Worm (Caenorhabditis elegans) whole organism, L3 larva: ENCODE data around the gene Y119D3B.14.
A peak's percentile ranks its signal among the peaks of the same experiment; 100 is the strongest.

Experiments
- R02D3.7 ChIP-seq: fragments of 150-350 bp; optimal IDR thresholded peaks from 2 replicates; lab custom pipeline; 2014; ENCODE audit warnings: missing biosample characterization, missing genetic modification characterization
- ZK546.5 ChIP-seq: sonication (generic microtip); optimal IDR thresholded peaks from 2 replicates; lab custom pipeline; 2017; ENCODE audit warnings: missing biosample characterization, missing genetic modification characterization
- aly-2 ChIP-seq: fragments of 150-350 bp; optimal IDR thresholded peaks from 2 replicates; lab custom pipeline; 2014; ENCODE audit warnings: missing biosample characterization, missing genetic modification characterization
- ama-1 ChIP-seq: fragments of 150-350 bp; optimal IDR thresholded peaks from 2 replicates; lab custom pipeline; 2018
- ceh-28 ChIP-seq: fragments of 150-350 bp; optimal IDR thresholded peaks from 2 replicates; lab custom pipeline; 2014; ENCODE audit warnings: missing biosample characterization, missing genetic modification reagents, missing genetic modification characterization
- ceh-82 ChIP-seq: fragments of 150-350 bp; optimal IDR thresholded peaks from 2 replicates; lab custom pipeline; 2014; ENCODE audit warnings: missing biosample characterization, missing genetic modification characterization
- ceh-9 ChIP-seq: sonication (generic microtip); optimal IDR thresholded peaks from 2 replicates; lab custom pipeline; 2018; ENCODE audit warnings: missing biosample characterization, missing genetic modification characterization
- daf-12 ChIP-seq: fragments of 150-350 bp; optimal IDR thresholded peaks from 2 replicates; lab custom pipeline; 2014; ENCODE audit warnings: missing biosample characterization, missing genetic modification reagents, missing genetic modification characterization
- egl-27 ChIP-seq: sonication (generic microtip); optimal IDR thresholded peaks from 4 replicates; lab custom pipeline; 2017; ENCODE audit warnings: missing biosample characterization, missing genetic modification reagents, missing genetic modification characterization
- elt-1 ChIP-seq: fragments of 150-350 bp; optimal IDR thresholded peaks from 2 replicates; lab custom pipeline; 2014; ENCODE audit warnings: missing biosample characterization, missing genetic modification characterization
- elt-2 ChIP-seq: sonication (generic microtip); optimal IDR thresholded peaks from 2 replicates; lab custom pipeline; 2016; ENCODE audit warnings: missing genetic modification reagents, mild to moderate bottlenecking, missing genetic modification characterization, missing compliant biosample characterization
- fkh-10 ChIP-seq: sonication (generic microtip); optimal IDR thresholded peaks from 2 replicates; lab custom pipeline; 2017; ENCODE audit warnings: missing biosample characterization, missing genetic modification reagents, missing genetic modification characterization
- fos-1 ChIP-seq: fragments of 150-350 bp; optimal IDR thresholded peaks from 2 replicates; lab custom pipeline; 2014; ENCODE audit warnings: missing biosample characterization, missing genetic modification characterization
- jun-1 ChIP-seq: fragments of 150-350 bp; optimal IDR thresholded peaks from 2 replicates; lab custom pipeline; 2014; ENCODE audit warnings: missing biosample characterization, missing genetic modification reagents, missing genetic modification characterization
- lin-15B ChIP-seq: fragments of 150-350 bp; optimal IDR thresholded peaks from 2 replicates; lab custom pipeline; 2014; ENCODE audit warnings: missing biosample characterization, missing genetic modification characterization
- lin-39 ChIP-seq: fragments of 150-350 bp; optimal IDR thresholded peaks from 2 replicates; lab custom pipeline; 2018; ENCODE audit warnings: missing biosample characterization, missing genetic modification reagents, missing genetic modification characterization
- mdl-1 ChIP-seq: fragments of 150-350 bp; optimal IDR thresholded peaks from 2 replicates; lab custom pipeline; 2014; ENCODE audit warnings: missing biosample characterization, missing genetic modification characterization
- nhr-11 ChIP-seq: fragments of 150-350 bp; optimal IDR thresholded peaks from 2 replicates; lab custom pipeline; 2014; ENCODE audit warnings: missing biosample characterization, missing genetic modification characterization
- nhr-12 ChIP-seq: fragments of 150-350 bp; optimal IDR thresholded peaks from 2 replicates; lab custom pipeline; 2014; ENCODE audit warnings: missing biosample characterization, missing genetic modification characterization
- nhr-237 ChIP-seq: fragments of 150-350 bp; optimal IDR thresholded peaks from 2 replicates; lab custom pipeline; 2014; ENCODE audit warnings: missing biosample characterization, missing genetic modification characterization
- nhr-43 ChIP-seq: sonication (generic microtip); optimal IDR thresholded peaks from 2 replicates; lab custom pipeline; 2016; ENCODE audit warnings: mild to moderate bottlenecking, missing genetic modification characterization, missing compliant biosample characterization; ENCODE audit not compliant: poor library complexity, severe bottlenecking
- nhr-76 ChIP-seq: fragments of 150-350 bp; sonication (generic microtip); optimal IDR thresholded peaks from 5 replicates; lab custom pipeline; 2014; ENCODE audit warnings: missing biosample characterization, missing genetic modification characterization
- nhr-77 ChIP-seq: fragments of 150-350 bp; optimal IDR thresholded peaks from 2 replicates; lab custom pipeline; 2014; ENCODE audit warnings: missing biosample characterization, missing genetic modification characterization
- pha-4 ChIP-seq: fragments of 150-350 bp; optimal IDR thresholded peaks from 2 replicates; lab custom pipeline; 2014; ENCODE audit warnings: missing biosample characterization, missing genetic modification reagents, missing genetic modification characterization
- pqm-1 ChIP-seq: fragments of 150-350 bp; optimal IDR thresholded peaks from 2 replicates; lab custom pipeline; 2017; ENCODE audit warnings: missing biosample characterization, missing genetic modification characterization, inconsistent platforms
- sea-2 ChIP-seq: fragments of 150-350 bp; sonication (generic microtip); optimal IDR thresholded peaks from 4 replicates; lab custom pipeline; 2014; ENCODE audit warnings: missing biosample characterization, missing genetic modification reagents, missing genetic modification characterization
- snpc-4 ChIP-seq: fragments of 150-350 bp; optimal IDR thresholded peaks from 2 replicates; lab custom pipeline; 2014; ENCODE audit warnings: missing biosample characterization, missing genetic modification characterization
- unc-39 ChIP-seq: sonication (generic microtip); optimal IDR thresholded peaks from 4 replicates; lab custom pipeline; 2017; ENCODE audit warnings: missing biosample characterization, missing genetic modification characterization
- unc-62 ChIP-seq: fragments of 150-350 bp; sonication (generic microtip); optimal IDR thresholded peaks from 4 replicates; lab custom pipeline; 2014; ENCODE audit warnings: missing biosample characterization, missing genetic modification reagents, missing genetic modification characterization
- ztf-11 ChIP-seq: fragments of 150-350 bp; optimal IDR thresholded peaks from 2 replicates; lab custom pipeline; 2014; ENCODE audit warnings: missing biosample characterization, missing genetic modification characterization
- ztf-4 ChIP-seq: fragments of 150-350 bp; optimal IDR thresholded peaks from 2 replicates; lab custom pipeline; 2014; ENCODE audit warnings: missing biosample characterization, missing genetic modification characterization

The Y119D3B.14 gene

ce11 chrIII:1229510-1229909 is 35.9 kb upstream of the Y119D3B.14 start:
- no peak for TF ChIP-seq egl-27 (tag; lab: Kevin White, UChicago)

DNA sequence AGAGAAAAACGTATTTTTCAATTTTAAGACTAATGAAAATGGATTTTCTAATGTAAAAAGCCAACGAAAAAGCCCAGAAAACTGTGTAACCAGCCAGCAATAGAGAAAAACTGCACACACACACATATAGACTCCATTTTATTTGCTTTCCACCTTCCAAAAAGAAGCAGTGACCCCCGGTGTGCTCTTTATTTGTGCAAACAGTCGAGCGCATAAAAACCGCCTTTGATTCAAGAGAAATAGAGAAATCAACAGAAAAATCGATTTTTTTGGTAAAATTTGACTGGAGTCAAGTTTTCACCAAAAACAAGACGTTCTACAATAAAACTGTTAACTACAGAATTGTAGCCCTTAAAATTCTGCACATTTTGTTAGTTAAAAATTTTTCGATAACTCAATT is 35.0 kb upstream of the Y119D3B.14 start:
- TF ChIP-seq pha-4 (tag; lab: Kevin White, UChicago) (peak; percentile 78), ceh-28 (tag; lab: Kevin White, UChicago) (no peak)

- TF ChIP-seq nhr-237 (tag; lab: Kevin White, UChicago), result no peak
- no peak for TF ChIP-seq ZK546.5 (tag; lab: Kevin White, UChicago)
- TF ChIP-seq elt-1 (tag; lab: Kevin White, UChicago), result no peak
- TF ChIP-seq unc-62 (GFP tag; lab: Kevin White, UChicago), result no peak
- TF ChIP-seq ama-1 (lab: Kevin White, UChicago), result no peak
- TF ChIP-seq ceh-9 (tag; lab: Kevin White, UChicago), result no peak
- peak; percentile 34 for TF ChIP-seq elt-2 (tag; lab: Kevin White, UChicago)
- no peak for TF ChIP-seq sea-2 (GFP tag; lab: Kevin White, UChicago)
- no peak for TF ChIP-seq unc-39 (tag; lab: Kevin White, UChicago)
- TF ChIP-seq R02D3.7 (tag; lab: Kevin White, UChicago), result no peak
- TF ChIP-seq pha-4 (tag; lab: Kevin White, UChicago), result peak; percentile 97
- no peak for TF ChIP-seq nhr-43 (tag; lab: Kevin White, UChicago)
- TF ChIP-seq ztf-4 (tag; lab: Kevin White, UChicago), result no peak
- no peak for TF ChIP-seq egl-27 (tag; lab: Kevin White, UChicago)
- no peak for TF ChIP-seq lin-15B (tag; lab: Kevin White, UChicago)
- no peak for TF ChIP-seq nhr-76 (tag; lab: Kevin White, UChicago)
- TF ChIP-seq nhr-12 (tag; lab: Kevin White, UChicago), result no peak
Measured at ce11 chrIII:1226256-1226655, 32.6 kb upstream of the Y119D3B.14 start.

ce11 chrIII:1225595-1225994 is 32.0 kb upstream of the Y119D3B.14 start:
- TF ChIP-seq fos-1 (tag; lab: Kevin White, UChicago) (no peak), snpc-4 (tag; lab: Kevin White, UChicago) (no peak), nhr-76 (tag; lab: Kevin White, UChicago) (no peak), lin-39 (tag; lab: Kevin White, UChicago) (no peak)

ce11 chrIII:1225116-1225515 is 31.5 kb upstream of the Y119D3B.14 start:
- TF ChIP-seq nhr-12 (tag; lab: Kevin White, UChicago) (no peak), nhr-11 (tag; lab: Kevin White, UChicago) (no peak), elt-2 (tag; lab: Kevin White, UChicago) (peak; percentile 27), ztf-11 (no peak)

- TF ChIP-seq pqm-1 (tag; lab: Kevin White, UChicago) (peak; percentile 38), jun-1 (tag; lab: Kevin White, UChicago) (peak; percentile 37), pha-4 (tag; lab: Kevin White, UChicago) (peak; percentile 92), elt-2 (tag; lab: Kevin White, UChicago) (peak; percentile 65), unc-62 (GFP tag; lab: Kevin White, UChicago) (no peak)
Measured at ce11 chrIII:1223319-1224093, 29.9 kb upstream of the Y119D3B.14 start.

DNA sequence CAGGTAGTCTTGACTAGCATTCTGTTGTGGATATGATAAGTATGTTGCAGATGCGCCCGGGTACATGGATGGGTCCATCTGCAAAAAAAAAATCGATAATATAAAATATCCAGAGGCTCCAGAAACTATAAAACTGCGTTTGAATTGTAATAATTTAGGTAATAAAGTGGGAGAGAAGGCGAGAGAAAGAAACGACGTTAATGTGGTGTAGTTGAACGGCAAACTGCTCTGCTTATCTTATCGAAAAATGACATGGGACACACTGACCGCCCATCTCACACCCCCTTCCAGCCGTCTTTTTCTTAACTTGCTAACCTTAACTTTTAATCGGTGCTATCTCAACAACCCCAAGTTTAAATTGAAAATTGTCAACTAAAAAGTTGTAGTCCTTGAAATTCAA is 28.4 kb upstream of the Y119D3B.14 start:
- no peak for TF ChIP-seq nhr-76 (tag; lab: Kevin White, UChicago)
- peak; percentile 74 for TF ChIP-seq elt-2 (tag; lab: Kevin White, UChicago)

- TF ChIP-seq ztf-11 (no peak), lin-39 (tag; lab: Kevin White, UChicago) (no peak), ceh-82 (no peak), mdl-1 (tag; lab: Kevin White, UChicago) (no peak), egl-27 (tag; lab: Kevin White, UChicago) (no peak), lin-15B (tag; lab: Kevin White, UChicago) (no peak), aly-2 (tag; lab: Kevin White, UChicago) (no peak), elt-2 (tag; lab: Kevin White, UChicago) (peak; percentile 85), ama-1 (lab: Kevin White, UChicago) (no peak), pqm-1 (tag; lab: Kevin White, UChicago) (peak; percentile 31), ZK546.5 (tag; lab: Kevin White, UChicago) (no peak), fkh-10 (GFP tag; lab: Kevin White, UChicago) (no peak), daf-12 (no peak), nhr-77 (no peak), pha-4 (tag; lab: Kevin White, UChicago) (peak; percentile 44)
Measured at ce11 chrIII:1220012-1220411, 26.4 kb upstream of the Y119D3B.14 start.
